Fruit fly (Drosophila melanogaster) whole organism, pupa: ENCODE measurements around the gene CG11841.
A peak's percentile ranks its signal among the peaks of the same experiment; 100 is the strongest.

Source experiments
- CG10348 ChIP-seq: fragments of 200-800 bp; sonication (Bioruptor generic); IDR thresholded peaks from 2 replicates; pipeline ENCODE4 v1.3.6; 2022; ENCODE audit warnings: missing biosample characterization, missing genetic modification characterization
- CG12605 ChIP-seq: fragments of 200-800 bp; sonication (Bioruptor generic); IDR thresholded peaks from 2 replicates; pipeline ENCODE4 v1.3.6; 2022; ENCODE audit warnings: missing biosample characterization, missing genetic modification characterization
- CG13204 ChIP-seq: fragments of 200-800 bp; sonication (Bioruptor generic); optimal IDR thresholded peaks from 2 replicates; lab custom pipeline; 2018; ENCODE audit warnings: missing biosample characterization, mild to moderate bottlenecking, missing genetic modification characterization, moderate library complexity
- CG14655 ChIP-seq: fragments of 200-800 bp; sonication (Bioruptor generic); optimal IDR thresholded peaks from 3 replicates; lab custom pipeline; 2017; ENCODE audit warnings: mild to moderate bottlenecking, missing biosample characterization, missing genetic modification reagents, missing genetic modification characterization
- CG15710 ChIP-seq: fragments of 200-800 bp; sonication (Bioruptor generic); optimal IDR thresholded peaks from 2 replicates; lab custom pipeline; 2018; ENCODE audit warnings: missing biosample characterization, mild to moderate bottlenecking, missing genetic modification characterization, moderate library complexity
- CG17806 ChIP-seq: fragments of 200-800 bp; sonication (Bioruptor generic); optimal IDR thresholded peaks from 2 replicates; lab custom pipeline; 2018; ENCODE audit warnings: missing biosample characterization, mild to moderate bottlenecking, missing genetic modification characterization, moderate library complexity
- CG32121 ChIP-seq: fragments of 200-800 bp; sonication (Bioruptor generic); IDR thresholded peaks from 2 replicates; pipeline ENCODE4 v1.3.6; 2022; ENCODE audit warnings: missing biosample characterization, missing genetic modification characterization
- CG34367 ChIP-seq: fragments of 200-800 bp; sonication (Bioruptor generic); optimal IDR thresholded peaks from 2 replicates; lab custom pipeline; 2018; ENCODE audit warnings: missing biosample characterization, mild to moderate bottlenecking, missing genetic modification characterization
- CG4496 ChIP-seq: fragments of 200-800 bp; sonication (Bioruptor generic); IDR thresholded peaks from 3 replicates; pipeline ENCODE4 v1.3.6; 2022; ENCODE audit warnings: missing biosample characterization, missing genetic modification characterization
- CG8159 ChIP-seq: fragments of 200-800 bp; sonication (Bioruptor generic); optimal IDR thresholded peaks from 3 replicates; lab custom pipeline; 2018; ENCODE audit warnings: missing biosample characterization, mild to moderate bottlenecking, missing genetic modification characterization, moderate library complexity
- CG8301 ChIP-seq: fragments of 200-800 bp; sonication (Bioruptor generic); optimal IDR thresholded peaks from 2 replicates; lab custom pipeline; 2018; ENCODE audit warnings: missing biosample characterization, mild to moderate bottlenecking, missing genetic modification characterization
- CG9948 ChIP-seq: fragments of 200-800 bp; sonication (Bioruptor generic); optimal IDR thresholded peaks from 2 replicates; lab custom pipeline; 2018; ENCODE audit warnings: missing biosample characterization, mild to moderate bottlenecking, missing genetic modification characterization, moderate library complexity
- D1 ChIP-seq: fragments of 200-800 bp; sonication (Bioruptor generic); optimal IDR thresholded peaks from 2 replicates; lab custom pipeline; 2018; ENCODE audit warnings: missing biosample characterization, mild to moderate bottlenecking, missing genetic modification characterization, moderate library complexity
- EcR ChIP-seq: fragments of 200-800 bp; sonication (Bioruptor generic); optimal IDR thresholded peaks from 3 replicates; lab custom pipeline; 2019; ENCODE audit warnings: missing biosample characterization, missing genetic modification characterization, mild to moderate bottlenecking, moderate library complexity, missing genetic modification reagents
- Ets98B ChIP-seq: fragments of 200-800 bp; sonication (Bioruptor generic); IDR thresholded peaks from 2 replicates; pipeline ENCODE4 v1.3.6; 2022; ENCODE audit warnings: missing biosample characterization, missing genetic modification characterization
- Pif1A ChIP-seq: fragments of 200-800 bp; sonication (Bioruptor generic); optimal IDR thresholded peaks from 3 replicates; lab custom pipeline; 2016; ENCODE audit warnings: missing biosample characterization, missing genetic modification characterization
- Pif1B ChIP-seq: fragments of 200-800 bp; sonication (Bioruptor generic); optimal IDR thresholded peaks from 3 replicates; lab custom pipeline; 2016; ENCODE audit warnings: missing biosample characterization, missing genetic modification characterization
- Snoo ChIP-seq: fragments of 200-800 bp; sonication (Bioruptor generic); optimal IDR thresholded peaks from 3 replicates; lab custom pipeline; 2017; ENCODE audit warnings: missing biosample characterization, mild to moderate bottlenecking, missing genetic modification characterization, inconsistent platforms
- fd96Ca ChIP-seq: fragments of 200-800 bp; sonication (Bioruptor generic); IDR thresholded peaks from 3 replicates; pipeline ENCODE4 v1.3.6; 2022; ENCODE audit warnings: missing biosample characterization, missing genetic modification characterization
- gl ChIP-seq: fragments of 200-800 bp; sonication (Bioruptor generic); optimal IDR thresholded peaks from 2 replicates; lab custom pipeline; 2018; ENCODE audit warnings: missing biosample characterization, mild to moderate bottlenecking, missing genetic modification characterization
- rn ChIP-seq: fragments of 200-800 bp; sonication (Bioruptor generic); IDR thresholded peaks from 2 replicates; pipeline ENCODE4 v1.3.6; 2022; ENCODE audit warnings: missing biosample characterization, missing genetic modification characterization

Gene CG11841

DNA sequence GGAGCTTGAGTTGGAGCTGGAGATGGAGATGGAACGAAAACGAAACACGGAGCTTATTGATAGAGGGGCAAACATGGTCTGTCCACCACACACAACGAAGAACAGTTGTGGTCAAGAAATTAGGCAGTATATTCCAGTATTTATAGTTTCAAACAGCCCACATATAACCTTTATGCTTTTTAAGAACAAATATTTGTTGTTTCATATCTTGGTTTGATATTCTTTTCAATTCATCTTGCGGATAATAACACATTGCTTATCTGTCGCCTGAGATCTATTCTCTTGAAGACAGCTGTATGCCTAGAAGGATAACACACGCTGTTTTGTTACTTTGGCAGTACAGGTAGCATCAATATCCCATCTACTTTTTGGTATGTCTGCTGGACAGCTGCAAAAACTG lies 22.0 kb downstream of the CG11841 start:
- TF ChIP-seq CG17806 (tag; lab: Kevin White, UChicago) (peak; percentile 55), fd96Ca (GFP tag; lab: Robert Waterston, UW) (0 out of 3 replicates have a peak, but pooled peaks have one; percentile 30), CG10348 (GFP tag; lab: Robert Waterston, UW) (no peak), CG15710 (tag; lab: Kevin White, UChicago) (peak; percentile 10), CG8159 (tag; lab: Kevin White, UChicago) (peak; percentile 44), D1 (no peak), CG8301 (tag; lab: Kevin White, UChicago) (peak; percentile 70), CG9948 (tag; lab: Kevin White, UChicago) (peak; percentile 70), Pif1B (no peak), CG32121 (no peak), rn (GFP tag; lab: Robert Waterston, UW) (no peak), Pif1A (GFP tag; lab: Kevin White, UChicago) (no peak), CG12605 (GFP tag; lab: Robert Waterston, UW) (no peak; the same call in 1 of the 2 replicates), CG34367 (tag; lab: Kevin White, UChicago) (peak; percentile 51), Snoo (tag; lab: Kevin White, UChicago) (no peak), Ets98B (GFP tag; lab: Robert Waterston, UW) (peak; percentile 25; the same call in 1 of the 2 replicates), CG14655 (GFP tag; lab: Kevin White, UChicago) (peak; percentile 72), EcR (GFP tag; lab: Kevin White, UChicago) (no peak), CG4496 (GFP tag; lab: Robert Waterston, UW) (peak; percentile 12; the same call in 1 of the 3 replicates), gl (tag; lab: Kevin White, UChicago) (peak; percentile 13), CG13204 (GFP tag; lab: Kevin White, UChicago) (no peak)
- TF ChIP-seq, all 21 proteins: peak for 11

DNA sequence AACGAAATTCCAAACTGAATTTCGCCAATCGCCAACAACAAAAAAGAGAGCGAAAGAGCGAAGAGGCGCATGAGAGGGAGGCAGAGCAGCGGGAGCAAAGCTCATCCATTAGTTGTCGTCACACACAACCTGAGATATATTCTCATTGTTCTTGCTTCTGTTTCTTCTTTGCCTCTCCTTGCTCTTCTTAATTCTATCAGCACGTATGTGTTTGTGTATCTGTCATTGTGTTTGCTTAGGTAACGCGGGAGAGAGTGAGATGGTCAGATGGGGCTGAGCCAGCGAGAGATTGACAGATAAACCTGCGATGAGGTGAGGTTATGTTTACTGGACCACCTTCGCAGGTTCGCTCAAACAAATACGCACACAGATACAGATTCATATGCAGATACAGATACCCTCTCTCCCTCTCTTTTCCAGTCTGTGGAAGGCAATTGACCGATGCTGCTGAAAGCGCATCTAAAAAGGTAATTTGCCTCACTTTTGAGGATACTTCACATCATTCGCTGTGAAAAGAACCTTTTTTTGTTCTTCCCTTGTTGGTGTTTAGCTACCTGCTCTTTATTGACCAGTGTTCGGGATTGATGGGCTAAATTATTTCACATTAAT lies 23.2 kb downstream of the CG11841 start:
- TF ChIP-seq CG8159 (tag; lab: Kevin White, UChicago) (peak; percentile 7), CG15710 (tag; lab: Kevin White, UChicago) (peak; percentile 22), Ets98B (GFP tag; lab: Robert Waterston, UW) (peak; percentile 48; the same call in 1 of the 2 replicates), EcR (GFP tag; lab: Kevin White, UChicago) (peak; percentile 90), Pif1B (peak; percentile 43), Pif1A (GFP tag; lab: Kevin White, UChicago) (no peak), CG13204 (GFP tag; lab: Kevin White, UChicago) (peak; percentile 46), CG8301 (tag; lab: Kevin White, UChicago) (peak; percentile 6), CG32121 (peak; percentile 45; the same call in 1 of the 2 replicates), CG14655 (GFP tag; lab: Kevin White, UChicago) (peak; percentile 19), CG10348 (GFP tag; lab: Robert Waterston, UW) (no peak), gl (tag; lab: Kevin White, UChicago) (peak; percentile 48), Snoo (tag; lab: Kevin White, UChicago) (peak; percentile 41), D1 (no peak), CG12605 (GFP tag; lab: Robert Waterston, UW) (no peak), CG17806 (tag; lab: Kevin White, UChicago) (no peak), rn (GFP tag; lab: Robert Waterston, UW) (no peak), CG34367 (tag; lab: Kevin White, UChicago) (peak; percentile 5), CG9948 (tag; lab: Kevin White, UChicago) (no peak), fd96Ca (GFP tag; lab: Robert Waterston, UW) (no peak), CG4496 (GFP tag; lab: Robert Waterston, UW) (no peak)

DNA sequence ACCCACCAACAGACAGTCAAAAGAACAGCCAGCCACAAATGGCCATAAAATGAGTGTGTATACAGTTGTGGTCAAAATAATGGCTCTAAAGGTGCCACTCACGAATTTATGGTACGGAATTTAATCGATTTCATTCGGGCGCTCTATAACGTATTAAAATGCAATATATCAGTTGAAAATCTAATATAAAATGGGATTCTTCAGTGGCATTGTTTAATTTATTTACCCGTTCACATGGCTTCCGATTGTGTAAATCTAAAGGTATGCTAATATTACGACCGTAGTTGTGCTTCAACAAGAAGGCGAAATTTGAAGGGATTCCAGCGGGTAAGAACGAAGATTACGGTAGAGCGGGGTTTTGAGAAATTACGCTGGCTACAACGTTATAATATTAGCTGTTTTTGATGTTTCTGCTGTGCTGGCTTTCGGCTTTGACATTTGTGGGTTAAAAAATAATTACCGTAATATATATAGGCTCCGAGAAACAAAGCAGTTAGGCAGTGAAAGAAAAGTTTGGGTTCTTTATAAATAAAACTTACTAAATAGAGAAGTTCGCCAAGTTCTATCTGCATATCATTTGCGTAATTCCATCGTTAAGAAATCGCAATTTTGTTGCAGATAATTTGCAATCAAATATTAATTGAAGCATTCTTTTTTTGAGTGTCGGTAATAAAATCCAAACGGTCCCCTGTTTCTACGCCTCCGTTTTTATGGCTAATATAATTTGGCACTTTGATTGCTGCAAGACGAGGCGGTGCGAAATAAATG lies 25.0 kb downstream of the CG11841 start:
- TF ChIP-seq CG8159 (tag; lab: Kevin White, UChicago): peak; percentile 55
- no peak for TF ChIP-seq CG10348 (GFP tag; lab: Robert Waterston, UW)
- peak; percentile 37 for TF ChIP-seq Pif1A (GFP tag; lab: Kevin White, UChicago)
- peak; percentile 45 for TF ChIP-seq CG9948 (tag; lab: Kevin White, UChicago)
- peak; percentile 52 for TF ChIP-seq CG14655 (GFP tag; lab: Kevin White, UChicago)
- peak; percentile 24 for TF ChIP-seq Snoo (tag; lab: Kevin White, UChicago)
- TF ChIP-seq EcR (GFP tag; lab: Kevin White, UChicago): no peak
- peak; percentile 28 for TF ChIP-seq Pif1B
- no peak for TF ChIP-seq Ets98B (GFP tag; lab: Robert Waterston, UW)
- TF ChIP-seq CG32121: no peak
- TF ChIP-seq CG13204 (GFP tag; lab: Kevin White, UChicago): peak; percentile 18
- 0 out of 3 replicates have a peak, but pooled peaks have one; percentile 43 for TF ChIP-seq CG4496 (GFP tag; lab: Robert Waterston, UW)
- TF ChIP-seq D1: no peak
- peak; percentile 46 for TF ChIP-seq CG34367 (tag; lab: Kevin White, UChicago)
- no peak for TF ChIP-seq gl (tag; lab: Kevin White, UChicago)
- TF ChIP-seq fd96Ca (GFP tag; lab: Robert Waterston, UW): no peak
- peak; percentile 43 for TF ChIP-seq CG15710 (tag; lab: Kevin White, UChicago)
- peak; percentile 44 for TF ChIP-seq CG8301 (tag; lab: Kevin White, UChicago)
- TF ChIP-seq CG12605 (GFP tag; lab: Robert Waterston, UW): no peak
- peak; percentile 40 for TF ChIP-seq CG17806 (tag; lab: Kevin White, UChicago)
- no peak for TF ChIP-seq rn (GFP tag; lab: Robert Waterston, UW)

DNA sequence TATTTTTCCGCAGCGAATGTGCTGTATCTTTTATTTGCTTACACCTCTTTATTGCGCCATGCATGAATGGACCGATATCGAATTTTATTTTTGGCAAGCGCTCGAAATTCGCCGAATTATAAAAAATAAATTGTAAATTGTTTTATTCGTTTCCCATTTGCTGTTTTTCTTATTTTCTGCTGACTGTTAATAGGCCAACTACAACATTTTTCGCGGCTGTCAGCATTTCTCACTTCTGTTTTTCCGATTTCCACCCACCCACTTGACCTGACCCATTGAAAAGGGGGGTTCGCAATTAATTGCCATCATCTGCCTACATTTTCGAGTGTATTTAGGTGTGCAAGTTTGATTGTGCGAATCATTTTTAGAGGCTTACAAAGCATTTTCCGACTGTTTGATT lies 25.8 kb downstream of the CG11841 start:
- TF ChIP-seq CG17806 (tag; lab: Kevin White, UChicago) (no peak), Pif1A (GFP tag; lab: Kevin White, UChicago) (no peak), CG10348 (GFP tag; lab: Robert Waterston, UW) (no peak), CG13204 (GFP tag; lab: Kevin White, UChicago) (no peak), Pif1B (no peak), fd96Ca (GFP tag; lab: Robert Waterston, UW) (no peak), CG9948 (tag; lab: Kevin White, UChicago) (no peak), gl (tag; lab: Kevin White, UChicago) (no peak), CG15710 (tag; lab: Kevin White, UChicago) (no peak), CG34367 (tag; lab: Kevin White, UChicago) (no peak), CG4496 (GFP tag; lab: Robert Waterston, UW) (no peak), Ets98B (GFP tag; lab: Robert Waterston, UW) (no peak), CG14655 (GFP tag; lab: Kevin White, UChicago) (no peak)
